Worm (Caenorhabditis elegans): ENCODE results near the gene mel-32.
A peak's percentile ranks its signal among the peaks of the same experiment; 100 is the strongest.

mel-32 gene

DNA sequence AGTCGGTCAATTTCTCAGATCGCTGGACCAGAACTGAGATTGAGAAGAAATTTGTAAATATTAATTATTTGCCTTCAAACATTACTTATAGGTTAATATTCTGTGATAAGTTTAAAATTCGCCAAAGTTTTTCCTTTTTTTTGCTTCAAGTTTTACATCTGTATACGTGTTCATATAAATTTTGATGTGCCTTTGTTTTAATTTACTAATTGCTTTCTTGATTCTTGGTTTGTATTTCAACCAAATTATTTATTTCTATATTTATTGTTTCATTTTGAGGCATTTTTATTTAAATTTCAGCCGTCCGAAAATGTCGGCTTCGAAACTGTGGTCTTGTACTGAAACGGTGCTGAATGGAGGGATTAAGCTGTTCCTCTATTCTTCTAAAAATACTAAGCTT lies 6.5 kb downstream of the mel-32 start, which contains the start of gene C05D11.1:
Gene C05D11.1, plus strand, starts transcription at position 301 of the 400 bp plus-strand sequence.
- TF ChIP-seq ceh-82 (tag; optimal IDR thresholded peaks at IDR 0.05) (no peak), lin-39 (tag; optimal IDR thresholded peaks at IDR 0.05) (no peak), gmeb-1 (tag; optimal IDR thresholded peaks at IDR 0.05) (no peak), alr-1 (tag; optimal IDR thresholded peaks at IDR 0.05) (no peak), crh-2 (tag; optimal IDR thresholded peaks at IDR 0.05) (no peak), ztf-4 (tag; optimal IDR thresholded peaks at IDR 0.05) (no peak), nhr-77 (tag; optimal IDR thresholded peaks at IDR 0.05) (no peak), sma-3 (GFP tag; optimal IDR thresholded peaks at IDR 0.05) (no peak), nhr-10 (tag; optimal IDR thresholded peaks at IDR 0.05) (no peak), snpc-4 (tag; optimal IDR thresholded peaks at IDR 0.05) (no peak), lin-11 (tag; optimal IDR thresholded peaks at IDR 0.05) (no peak), zag-1 (tag; optimal IDR thresholded peaks at IDR 0.05) (no peak), ZK546.5 (tag; optimal IDR thresholded peaks at IDR 0.05) (no peak), sem-4 (tag; optimal IDR thresholded peaks at IDR 0.05) (no peak), C34F6.9 (tag; optimal IDR thresholded peaks at IDR 0.05) (no peak)

DNA sequence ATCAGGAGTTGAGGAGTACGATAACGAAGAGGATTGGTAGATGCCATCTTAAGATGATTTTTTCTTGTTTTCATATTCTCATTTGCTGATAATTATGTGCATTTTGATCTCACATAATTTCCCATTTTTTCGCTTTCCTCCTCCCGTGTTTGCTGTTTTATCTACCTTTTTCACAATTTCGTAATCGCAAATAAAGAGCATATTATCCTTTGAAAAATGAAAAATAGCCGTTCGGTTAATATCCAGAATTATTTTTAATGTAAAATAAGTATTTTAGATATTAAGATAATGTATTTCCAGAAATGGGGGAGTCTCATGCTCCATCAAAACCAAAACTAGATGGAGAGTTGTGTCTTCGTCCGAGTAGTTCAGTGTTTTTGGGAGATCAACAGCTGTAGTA lies 9.9 kb downstream of the mel-32 start, which contains the start of gene vps-16:
Gene vps-16, plus strand, starts transcription at position 301 of the 400 bp plus-strand sequence.
- no peak for TF ChIP-seq ama-1 (optimal IDR thresholded peaks at IDR 0.05)
- TF ChIP-seq unc-39 (tag; optimal IDR thresholded peaks at IDR 0.05): no peak
- no peak for TF ChIP-seq nhr-237 (tag; optimal IDR thresholded peaks at IDR 0.05)
- TF ChIP-seq ztf-4 (tag; optimal IDR thresholded peaks at IDR 0.05): no peak
- TF ChIP-seq crh-2 (tag; optimal IDR thresholded peaks at IDR 0.05): no peak
- TF ChIP-seq dmd-4 (tag; optimal IDR thresholded peaks at IDR 0.05): no peak
- no peak for TF ChIP-seq snpc-4 (tag; optimal IDR thresholded peaks at IDR 0.05)
- TF ChIP-seq mab-5 (tag; optimal IDR thresholded peaks at IDR 0.05): no peak
- TF ChIP-seq nhr-25 (tag; optimal IDR thresholded peaks at IDR 0.05): no peak
- TF ChIP-seq nhr-129 (tag; optimal IDR thresholded peaks at IDR 0.05): no peak
- no peak for TF ChIP-seq unc-62 (GFP tag; optimal IDR thresholded peaks at IDR 0.05)
- TF ChIP-seq ceh-16 (tag; optimal IDR thresholded peaks at IDR 0.05): no peak
- no peak for TF ChIP-seq fos-1 (tag; optimal IDR thresholded peaks at IDR 0.05)
- TF ChIP-seq ztf-11 (tag; optimal IDR thresholded peaks at IDR 0.05): no peak
- TF ChIP-seq lin-11 (tag; optimal IDR thresholded peaks at IDR 0.05): no peak
- TF ChIP-seq zag-1 (tag; optimal IDR thresholded peaks at IDR 0.05): no peak
- TF ChIP-seq lin-13 (GFP tag; optimal IDR thresholded peaks at IDR 0.05): no peak
- TF ChIP-seq lsy-2 (tag; optimal IDR thresholded peaks at IDR 0.05): no peak

DNA sequence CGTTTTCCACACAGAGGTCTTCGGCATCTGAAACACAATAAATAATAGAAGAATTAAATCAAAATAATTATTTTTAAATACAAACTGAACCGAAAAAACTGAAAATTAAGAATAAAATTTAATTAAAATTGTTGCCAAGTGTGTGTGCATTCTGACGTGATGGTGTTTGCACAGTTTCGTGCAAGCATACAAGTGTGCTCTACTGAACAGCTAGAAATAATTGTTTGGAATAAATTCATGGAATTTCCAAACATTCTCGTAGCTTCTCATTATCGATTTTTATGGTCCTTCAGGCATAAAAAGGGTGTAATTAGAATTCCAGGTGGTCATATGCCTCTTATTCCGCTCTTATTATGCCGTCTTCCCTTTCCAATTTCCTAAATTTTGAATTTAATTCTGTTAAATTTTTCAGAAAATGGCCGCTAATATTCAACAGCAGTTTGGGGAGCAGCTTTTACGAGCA lies 11.0 kb downstream of the mel-32 start, which contains the start of the genes mrps-17 and txdc-9:
Gene mrps-17, minus strand, starts transcription at position 33 of the 463 bp plus-strand sequence.
Gene txdc-9, plus strand, starts transcription at position 413 of the 463 bp plus-strand sequence.
- TF ChIP-seq ztf-1 (GFP tag; conservative IDR thresholded peaks at IDR 0.05): no peak
- TF ChIP-seq dmd-4 (tag; optimal IDR thresholded peaks at IDR 0.05): no peak
- no peak for TF ChIP-seq ceh-16 (tag; optimal IDR thresholded peaks at IDR 0.05)
- no peak for TF ChIP-seq snpc-4 (tag; optimal IDR thresholded peaks at IDR 0.05)
- no peak for TF ChIP-seq lin-39 (tag; optimal IDR thresholded peaks at IDR 0.05)
- TF ChIP-seq alr-1 (tag; optimal IDR thresholded peaks at IDR 0.05): peak; percentile 94
- no peak for TF ChIP-seq nhr-237 (tag; optimal IDR thresholded peaks at IDR 0.05)
- TF ChIP-seq nhr-6 (tag; optimal IDR thresholded peaks at IDR 0.05): peak; percentile 58
- TF ChIP-seq sma-9 (GFP tag; optimal IDR thresholded peaks at IDR 0.05): peak; percentile 75
- TF ChIP-seq sma-9 (tag; optimal IDR thresholded peaks at IDR 0.05): no peak
- TF ChIP-seq sma-3 (GFP tag; optimal IDR thresholded peaks at IDR 0.05): peak; percentile 65
- TF ChIP-seq nhr-11 (tag; optimal IDR thresholded peaks at IDR 0.05): peak; percentile 6
- no peak for TF ChIP-seq ceh-82 (tag; optimal IDR thresholded peaks at IDR 0.05)
- peak; percentile 83 for TF ChIP-seq sem-4 (tag; optimal IDR thresholded peaks at IDR 0.05)
- peak; percentile 74 for TF ChIP-seq nhr-129 (tag; optimal IDR thresholded peaks at IDR 0.05)
- peak; percentile 60 for TF ChIP-seq F13H6.1 (tag; optimal IDR thresholded peaks at IDR 0.05)
- TF ChIP-seq zag-1 (tag; optimal IDR thresholded peaks at IDR 0.05): peak; percentile 31
- TF ChIP-seq C34F6.9 (tag; optimal IDR thresholded peaks at IDR 0.05): peak; percentile 97
- TF ChIP-seq Y55F3AM.14 (GFP tag; optimal IDR thresholded peaks at IDR 0.05): no peak
- peak; percentile 71 for TF ChIP-seq gmeb-1 (tag; optimal IDR thresholded peaks at IDR 0.05)
- TF ChIP-seq R02D3.7 (tag; optimal IDR thresholded peaks at IDR 0.05): no peak
- no peak for TF ChIP-seq nhr-10 (tag; optimal IDR thresholded peaks at IDR 0.05)
- peak; percentile 38 for TF ChIP-seq ztf-4 (tag; optimal IDR thresholded peaks at IDR 0.05)
- peak; percentile 13 for TF ChIP-seq egl-27 (tag; optimal IDR thresholded peaks at IDR 0.05)
- TF ChIP-seq elt-3 (tag; optimal IDR thresholded peaks at IDR 0.05): no peak
- no peak for TF ChIP-seq mdl-1 (tag; optimal IDR thresholded peaks at IDR 0.05)
- TF ChIP-seq mab-5 (tag; optimal IDR thresholded peaks at IDR 0.05): peak; percentile 64
- no peak for TF ChIP-seq unc-39 (tag; optimal IDR thresholded peaks at IDR 0.05)
- peak; percentile 89 for TF ChIP-seq crh-2 (tag; optimal IDR thresholded peaks at IDR 0.05)
- peak; percentile 47 for TF ChIP-seq nhr-21 (tag; optimal IDR thresholded peaks at IDR 0.05)
- TF ChIP-seq unc-55 (GFP tag; optimal IDR thresholded peaks at IDR 0.05): peak; percentile 97
- no peak for TF ChIP-seq skn-1 (tag; optimal IDR thresholded peaks at IDR 0.05)
- TF ChIP-seq blmp-1 (tag; optimal IDR thresholded peaks at IDR 0.05; ENCODE audit: insufficient read depth): no peak
- TF ChIP-seq nhr-77 (tag; optimal IDR thresholded peaks at IDR 0.05): no peak
- TF ChIP-seq lsy-2 (tag; optimal IDR thresholded peaks at IDR 0.05): peak; percentile 67 to 90
- TF ChIP-seq fos-1 (tag; optimal IDR thresholded peaks at IDR 0.05): peak; percentile 60
- TF ChIP-seq nhr-25 (tag; optimal IDR thresholded peaks at IDR 0.05): no peak
- TF ChIP-seq lin-11 (tag; optimal IDR thresholded peaks at IDR 0.05): peak; percentile 37

Data from whole organism, L2 larva.